Fruit fly (Drosophila melanogaster) Kc167 (cell line): ENCODE results near the gene CG43078.

ENCODE experiments used
- Myc ChIP-seq: fragments of >200 bp; optimal IDR thresholded peaks from 2 replicates; lab custom pipeline; 2017; ENCODE audit warnings: missing external identifiers
- insv ChIP-seq: fragments of >200 bp; optimal IDR thresholded peaks from 3 replicates; lab custom pipeline; 2018; ENCODE audit warnings: missing external identifiers
- ttk ChIP-seq: sonication (Bioruptor generic); optimal IDR thresholded peaks from 2 replicates; lab custom pipeline; 2017; ENCODE audit warnings: missing external identifiers

DNA sequence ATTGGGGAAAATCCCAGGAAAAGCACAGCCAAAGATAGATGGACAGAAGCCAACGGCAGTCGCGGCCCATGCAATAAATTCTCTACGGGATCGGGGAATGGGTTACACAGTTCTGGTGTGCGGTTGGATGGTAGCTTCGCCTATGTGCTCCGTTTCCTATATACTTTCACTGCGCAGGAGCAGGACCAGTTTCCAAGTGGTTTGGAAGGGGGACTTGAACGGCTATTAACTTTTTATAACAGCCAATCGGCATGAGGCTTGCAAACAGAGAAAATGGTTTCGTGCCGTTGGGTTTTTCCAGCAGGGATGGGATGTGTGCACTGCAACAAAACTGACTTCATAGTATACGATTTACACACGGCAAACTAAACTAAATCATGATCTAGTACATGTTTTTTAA lies 38.3 kb upstream of the CG43078 start:
- TF ChIP-seq ttk: no peak
- no peak for TF ChIP-seq insv (lab: Kevin White, UChicago)
- no peak for TF ChIP-seq Myc
